Worm (Caenorhabditis elegans) whole organism, L4 larva: ENCODE results near the gene F49F1.18.
A peak's percentile ranks its signal among the peaks of the same experiment; 100 is the strongest.

ENCODE experiments used
- spr-1 ChIP-seq: sonication (generic microtip); optimal IDR thresholded peaks from 2 replicates; lab custom pipeline; 2016; ENCODE audit warnings: mild to moderate bottlenecking, missing genetic modification characterization, missing compliant biosample characterization

F49F1.18 gene

DNA sequence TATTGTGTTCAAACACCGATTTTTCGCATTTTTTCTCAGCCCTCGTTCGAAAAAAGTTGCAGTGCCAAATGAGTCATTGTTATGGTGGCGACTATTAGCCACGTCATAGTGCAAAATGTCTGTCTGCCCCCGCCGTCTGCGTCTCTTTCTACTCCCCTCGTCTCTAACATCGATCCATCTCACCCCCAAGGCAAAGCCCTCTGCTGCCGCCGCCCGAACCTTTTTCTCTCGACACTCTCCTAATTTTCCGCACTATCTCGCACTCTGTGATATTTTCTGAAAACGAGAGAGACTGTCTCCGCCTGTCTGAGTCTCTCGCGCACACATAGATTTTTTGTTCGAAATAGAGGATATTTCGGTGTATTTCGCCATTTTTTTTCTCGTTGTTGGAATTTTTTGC, 47.1 kb downstream of the F49F1.18 start (continued):
- TF ChIP-seq spr-1 (tag; lab: Kevin White, UChicago): peak; percentile 5
